Worm (Caenorhabditis elegans) whole organism, L1 larva: ENCODE data around the gene srx-102.

ENCODE experiments used
- alr-1 ChIP-seq: fragments of 200-800 bp; sonication (Bioruptor generic); optimal IDR thresholded peaks from 2 replicates; lab custom pipeline; 2018; ENCODE audit warnings: borderline replicate concordance, mild to moderate bottlenecking, missing genetic modification characterization, missing compliant biosample characterization
- ama-1 ChIP-seq: fragments of 150-350 bp; optimal IDR thresholded peaks from 2 replicates; lab custom pipeline; 2014
- ceh-88 ChIP-seq: fragments of 200-800 bp; sonication (Bioruptor generic); IDR thresholded peaks from 2 replicates; pipeline ENCODE4 v1.3.6; 2022; ENCODE audit warnings: missing genetic modification characterization, missing compliant biosample characterization
- ces-1 ChIP-seq: fragments of 150-350 bp; optimal IDR thresholded peaks from 2 replicates; lab custom pipeline; 2014; ENCODE audit warnings: missing biosample characterization, missing genetic modification reagents, missing genetic modification characterization
- dpl-1 ChIP-seq, 3 experiments: fragments of 150-350 bp in 2 of 3; sonication (generic microtip) in 1 of 3; optimal IDR thresholded peaks; 2 replicates each; lab custom pipeline; 2014 to 2017; ENCODE audit warnings: missing biosample characterization in 3 of 3, missing genetic modification characterization in 3 of 3, missing genetic modification reagents in 3 of 3
- dsc-1 ChIP-seq: sonication (generic microtip); optimal IDR thresholded peaks from 2 replicates; lab custom pipeline; 2016; ENCODE audit warnings: mild to moderate bottlenecking, missing genetic modification characterization, missing compliant biosample characterization
- efl-1 ChIP-seq, 4 experiments: fragments of 150-350 bp; optimal IDR thresholded peaks in 3 of 4; peaks in 1 of 4; 1 replicate in 1 of 4; 2 replicates in 3 of 4; lab custom pipeline; 2014; ENCODE audit warnings: missing biosample characterization in 2 of 4, missing genetic modification characterization in 2 of 4, missing genetic modification reagents in 2 of 4
- efl-3 ChIP-seq: fragments of 200-800 bp; sonication (Bioruptor generic); optimal IDR thresholded peaks from 2 replicates; lab custom pipeline; 2018; ENCODE audit warnings: mild to moderate bottlenecking, missing genetic modification characterization, missing compliant biosample characterization
- egl-27 ChIP-seq, 2 experiments: fragments of 150-350 bp in 1 of 2; sonication (generic microtip); optimal IDR thresholded peaks; 3 replicates each; lab custom pipeline; 2017 to 2018; ENCODE audit warnings: missing biosample characterization in 2 of 2, missing genetic modification characterization in 2 of 2, missing genetic modification reagents in 2 of 2
- elt-2 ChIP-seq: sonication (generic microtip); optimal IDR thresholded peaks from 2 replicates; lab custom pipeline; 2016; ENCODE audit warnings: missing genetic modification characterization, mild to moderate bottlenecking, inconsistent platforms, missing compliant biosample characterization, missing genetic modification reagents
- elt-3 ChIP-seq, 6 experiments: fragments of 150-350 bp in 1 of 6; sonication (generic microtip); optimal IDR thresholded peaks; 2 replicates each; lab custom pipeline; 2017 to 2018; ENCODE audit warnings: missing biosample characterization in 6 of 6, missing genetic modification characterization in 6 of 6, inconsistent platforms in 1 of 6
- fkh-8 ChIP-seq: sonication (generic microtip); optimal IDR thresholded peaks from 2 replicates; lab custom pipeline; 2016; ENCODE audit warnings: mild to moderate bottlenecking, missing genetic modification characterization, missing compliant biosample characterization
- fos-1 ChIP-seq: fragments of 150-350 bp; optimal IDR thresholded peaks from 2 replicates; lab custom pipeline; 2014; ENCODE audit warnings: missing biosample characterization, missing genetic modification characterization
- hlh-17 ChIP-seq: fragments of 200-800 bp; sonication (Bioruptor generic); optimal IDR thresholded peaks from 2 replicates; lab custom pipeline; 2018; ENCODE audit warnings: missing genetic modification characterization, mild to moderate bottlenecking, missing compliant biosample characterization, moderate library complexity, borderline replicate concordance
- hlh-4 ChIP-seq: sonication (generic microtip); optimal IDR thresholded peaks from 2 replicates; lab custom pipeline; 2016; ENCODE audit warnings: mild to moderate bottlenecking, missing genetic modification characterization, missing compliant biosample characterization
- irx-1 ChIP-seq: sonication (generic microtip); optimal IDR thresholded peaks from 2 replicates; lab custom pipeline; 2016; ENCODE audit warnings: missing genetic modification characterization, missing compliant biosample characterization
- lin-14 ChIP-seq: fragments of 200-800 bp; sonication (Bioruptor generic); optimal IDR thresholded peaks from 2 replicates; lab custom pipeline; 2018; ENCODE audit warnings: mild to moderate bottlenecking, missing genetic modification characterization, moderate library complexity, missing compliant biosample characterization
- lir-3 ChIP-seq: sonication (generic microtip); optimal IDR thresholded peaks from 2 replicates; lab custom pipeline; 2016; ENCODE audit warnings: mild to moderate bottlenecking, missing genetic modification characterization, moderate library complexity, missing compliant biosample characterization; ENCODE audit not compliant: poor library complexity
- mef-2 ChIP-seq: fragments of 150-350 bp; optimal IDR thresholded peaks from 2 replicates; lab custom pipeline; 2014; ENCODE audit warnings: missing biosample characterization, missing genetic modification characterization
- mep-1 ChIP-seq: fragments of 150-350 bp; optimal IDR thresholded peaks from 2 replicates; lab custom pipeline; 2014; ENCODE audit warnings: missing biosample characterization, missing genetic modification characterization
- nhr-11 ChIP-seq: fragments of 150-350 bp; optimal IDR thresholded peaks from 2 replicates; lab custom pipeline; 2014; ENCODE audit warnings: missing biosample characterization, missing genetic modification characterization
- nhr-20 ChIP-seq: sonication (generic microtip); optimal IDR thresholded peaks from 2 replicates; lab custom pipeline; 2016; ENCODE audit warnings: mild to moderate bottlenecking, missing genetic modification characterization, missing compliant biosample characterization
- nhr-77 ChIP-seq: fragments of 150-350 bp; optimal IDR thresholded peaks from 2 replicates; lab custom pipeline; 2014; ENCODE audit warnings: missing biosample characterization, missing genetic modification characterization
- nhr-84 ChIP-seq: sonication (generic microtip); optimal IDR thresholded peaks from 2 replicates; lab custom pipeline; 2017; ENCODE audit warnings: missing biosample characterization, missing genetic modification characterization
- nhr-85 ChIP-seq: sonication (generic microtip); peaks from one replicate; lab custom pipeline; 2016; ENCODE audit warnings: missing genetic modification characterization, inconsistent platforms, missing compliant biosample characterization
- nhr-90 ChIP-seq: sonication (generic microtip); optimal IDR thresholded peaks from 2 replicates; lab custom pipeline; 2016; ENCODE audit warnings: mild to moderate bottlenecking, missing genetic modification characterization, missing compliant biosample characterization; ENCODE audit not compliant: poor library complexity
- sptf-1 ChIP-seq: fragments of 150-350 bp; optimal IDR thresholded peaks from 2 replicates; lab custom pipeline; 2014; ENCODE audit warnings: missing biosample characterization, missing genetic modification characterization
- tlp-1 ChIP-seq: fragments of 150-350 bp; optimal IDR thresholded peaks from 2 replicates; lab custom pipeline; 2014; ENCODE audit warnings: missing biosample characterization, missing genetic modification characterization
- unc-86 ChIP-seq: sonication (generic microtip); optimal IDR thresholded peaks from 2 replicates; lab custom pipeline; 2016; ENCODE audit warnings: missing genetic modification characterization, missing compliant biosample characterization
- vab-15 ChIP-seq: sonication (generic microtip); optimal IDR thresholded peaks from 2 replicates; lab custom pipeline; 2017; ENCODE audit warnings: missing genotype, mild to moderate bottlenecking, missing genetic modification characterization, missing compliant biosample characterization
- xbp-1 ChIP-seq: sonication (generic microtip); optimal IDR thresholded peaks from 2 replicates; lab custom pipeline; 2016; ENCODE audit warnings: missing genetic modification characterization, missing compliant biosample characterization
- zip-4 ChIP-seq: fragments of 200-800 bp; sonication (Bioruptor generic); optimal IDR thresholded peaks from 2 replicates; lab custom pipeline; 2018; ENCODE audit warnings: mild to moderate bottlenecking, missing genetic modification characterization, moderate library complexity, missing compliant biosample characterization

Gene srx-102

ce11 chrII:3716455-3716854 lies 21.9 kb upstream of the srx-102 start, which contains the start of gene srh-99:
Gene srh-99 (minus strand): TSS chrII:3716555.
- TF ChIP-seq fos-1 (tag; lab: Kevin White, UChicago) (no peak), ces-1 (no peak)
- TF ChIP-seq, all 84 proteins: peak for 0

ce11 chrII:3714595-3714994 lies 20.0 kb upstream of the srx-102 start, which contains the start of gene srh-100:
Gene srh-100 (minus strand): TSS chrII:3714695.
- TF ChIP-seq unc-86 (tag; lab: Kevin White, UChicago): no peak
- TF ChIP-seq nhr-84 (tag; lab: Kevin White, UChicago): no peak
- no peak for TF ChIP-seq hlh-4 (tag; lab: Kevin White, UChicago)
- TF ChIP-seq irx-1 (tag; lab: Kevin White, UChicago): no peak
- no peak for TF ChIP-seq nhr-20 (tag; lab: Kevin White, UChicago)
- TF ChIP-seq mep-1: no peak
- no peak for TF ChIP-seq fos-1 (tag; lab: Kevin White, UChicago)
- TF ChIP-seq efl-3 (GFP tag; lab: Kevin White, UChicago): no peak
- TF ChIP-seq ceh-88 (GFP tag; lab: Robert Waterston, UW): no peak
- no peak for TF ChIP-seq xbp-1
- no peak for TF ChIP-seq sptf-1 (tag; lab: Kevin White, UChicago)
- TF ChIP-seq nhr-85 (tag; lab: Kevin White, UChicago): no peak
- TF ChIP-seq elt-2 (tag; lab: Kevin White, UChicago): no peak
- TF ChIP-seq, all 84 proteins: peak for 0

ce11 chrII:3711047-3711446 lies 16.5 kb upstream of the srx-102 start, which contains the start of gene fbxc-53:
Gene fbxc-53 (plus strand): TSS chrII:3711291.
- TF ChIP-seq dpl-1 (GFP tag; optimal IDR thresholded peaks at IDR 0.05; lab: Kevin White, UChicago) (no peak), dsc-1 (tag; lab: Kevin White, UChicago) (peak; percentile 77), vab-15 (tag; lab: Kevin White, UChicago) (no peak), fkh-8 (tag; lab: Kevin White, UChicago) (peak; percentile 45), nhr-77 (tag; lab: Kevin White, UChicago) (no peak)
- TF ChIP-seq, all 84 proteins: peak for 2

ce11 chrII:3709255-3709654 lies 14.7 kb upstream of the srx-102 start, which contains the start of gene srx-110:
Gene srx-110 (plus strand): TSS chrII:3709555.
- TF ChIP-seq tlp-1 (tag; lab: Kevin White, UChicago): no peak
- no peak for TF ChIP-seq nhr-11 (tag; lab: Kevin White, UChicago)
- TF ChIP-seq egl-27 (tag; optimal IDR thresholded peaks at IDR 0.05; lab: Kevin White, UChicago): no peak
- no peak for TF ChIP-seq hlh-17 (GFP tag; lab: Kevin White, UChicago)
- TF ChIP-seq ama-1 (lab: Kevin White, UChicago): no peak
- no peak for TF ChIP-seq mef-2 (tag; lab: Kevin White, UChicago)
- no peak for TF ChIP-seq zip-4 (GFP tag; lab: Kevin White, UChicago)
- TF ChIP-seq elt-2 (tag; lab: Kevin White, UChicago): no peak
- TF ChIP-seq lir-3 (tag; lab: Kevin White, UChicago): no peak
- TF ChIP-seq elt-3 (tag; optimal IDR thresholded peaks at IDR 0.05; lab: Kevin White, UChicago): no peak
- no peak for TF ChIP-seq nhr-90 (tag; lab: Kevin White, UChicago)

ce11 chrII:3705320-3705719 lies 10.8 kb upstream of the srx-102 start, which contains the start of gene srx-108:
Gene srx-108 (plus strand): TSS chrII:3705620.
- TF ChIP-seq egl-27 (tag; optimal IDR thresholded peaks at IDR 0.05; lab: Kevin White, UChicago) (no peak), efl-1 (optimal IDR thresholded peaks at IDR 0.05; lab: Kevin White, UChicago) (no peak), efl-1 (GFP tag; optimal IDR thresholded peaks at IDR 0.05 in 1 of 2; lab: Kevin White, UChicago) (peak in 1 of 2 experiments; percentile 54), alr-1 (no peak), lin-14 (GFP tag; lab: Kevin White, UChicago) (no peak)
